Fruit fly (Drosophila melanogaster) whole organism, pupa: ENCODE results near the gene CG16820.
A peak's percentile ranks its signal among the peaks of the same experiment; 100 is the strongest.

ENCODE experiments used
- CG17806 ChIP-seq: fragments of 200-800 bp; sonication (Bioruptor generic); optimal IDR thresholded peaks from 2 replicates; lab custom pipeline; 2018; ENCODE audit warnings: missing biosample characterization, mild to moderate bottlenecking, missing genetic modification characterization, moderate library complexity
- CG34367 ChIP-seq: fragments of 200-800 bp; sonication (Bioruptor generic); optimal IDR thresholded peaks from 2 replicates; lab custom pipeline; 2018; ENCODE audit warnings: missing biosample characterization, mild to moderate bottlenecking, missing genetic modification characterization
- CG8159 ChIP-seq: fragments of 200-800 bp; sonication (Bioruptor generic); optimal IDR thresholded peaks from 3 replicates; lab custom pipeline; 2018; ENCODE audit warnings: missing biosample characterization, mild to moderate bottlenecking, missing genetic modification characterization, moderate library complexity
- EcR ChIP-seq: fragments of 200-800 bp; sonication (Bioruptor generic); optimal IDR thresholded peaks from 3 replicates; lab custom pipeline; 2019; ENCODE audit warnings: missing biosample characterization, missing genetic modification characterization, mild to moderate bottlenecking, moderate library complexity, missing genetic modification reagents
- Pif1A ChIP-seq: fragments of 200-800 bp; sonication (Bioruptor generic); optimal IDR thresholded peaks from 3 replicates; lab custom pipeline; 2016; ENCODE audit warnings: missing biosample characterization, missing genetic modification characterization
- gl ChIP-seq: fragments of 200-800 bp; sonication (Bioruptor generic); optimal IDR thresholded peaks from 2 replicates; lab custom pipeline; 2018; ENCODE audit warnings: missing biosample characterization, mild to moderate bottlenecking, missing genetic modification characterization

dm6 chr2L:13258702-13259101 is 12.7 kb downstream of the CG16820 start:
- TF ChIP-seq gl (tag; lab: Kevin White, UChicago) (no peak), EcR (no peak), CG17806 (tag; lab: Kevin White, UChicago) (no peak), Pif1A (GFP tag; lab: Kevin White, UChicago) (peak; percentile 26), CG34367 (no peak), CG8159 (peak; percentile 72)
